Worm (Caenorhabditis elegans) whole organism, early embryonic: Measurements from ENCODE around the gene lem-2.

Source experiments
- B0310.2 ChIP-seq: sonication (generic microtip); optimal IDR thresholded peaks from 2 replicates; lab custom pipeline; 2016; ENCODE audit warnings: mild to moderate bottlenecking, missing genetic modification characterization, missing compliant biosample characterization
- F13C5.2 ChIP-seq: sonication (generic microtip); optimal IDR thresholded peaks from 2 replicates; lab custom pipeline; 2017; ENCODE audit warnings: mild to moderate bottlenecking, missing genetic modification characterization, inconsistent platforms, missing compliant biosample characterization
- ama-1 ChIP-seq: fragments of 150-350 bp; optimal IDR thresholded peaks from 2 replicates; lab custom pipeline; 2014
- flt-1 ChIP-seq: fragments of 200-800 bp; sonication (Bioruptor generic); IDR thresholded peaks from 2 replicates; pipeline ENCODE4 v1.3.6; 2022; ENCODE audit warnings: missing genetic modification characterization, missing compliant biosample characterization
- pes-1 ChIP-seq: fragments of 200-800 bp; sonication (Bioruptor generic); IDR thresholded peaks from 2 replicates; pipeline ENCODE4 v1.3.6; 2022; ENCODE audit warnings: missing genetic modification reagents, missing genetic modification characterization, missing compliant biosample characterization
- tbx-11 ChIP-seq: fragments of 200-800 bp; sonication (Bioruptor generic); IDR thresholded peaks from 2 replicates; pipeline ENCODE4 v1.3.6; 2022; ENCODE audit warnings: missing genetic modification characterization, missing compliant biosample characterization

ce11 chrII:14098348-14098747 lies 35.1 kb downstream of the lem-2 start:
- TF ChIP-seq tbx-11: no peak
- TF ChIP-seq F13C5.2 (tag; lab: Kevin White, UChicago): no peak
- no peak for TF ChIP-seq flt-1 (GFP tag; lab: Robert Waterston, UW)
- no peak for TF ChIP-seq pes-1 (GFP tag; lab: Robert Waterston, UW)
- no peak for TF ChIP-seq B0310.2
- TF ChIP-seq ama-1 (lab: Kevin White, UChicago): no peak
